Worm (Caenorhabditis elegans) whole organism, L4/young adult: ENCODE results near the gene srg-24.
A peak's percentile ranks its signal among the peaks of the same experiment; 100 is the strongest.

Experiments
- W03F9.2 ChIP-seq: fragments of 150-350 bp; optimal IDR thresholded peaks from 2 replicates; lab custom pipeline; 2014; ENCODE audit warnings: missing biosample characterization, missing genetic modification characterization
- dao-5 ChIP-seq: sonication (generic microtip); optimal IDR thresholded peaks from 2 replicates; lab custom pipeline; 2016; ENCODE audit warnings: missing genotype, missing genetic modification characterization, moderate library complexity, missing compliant biosample characterization
- him-1 ChIP-seq: sonication (generic microtip); optimal IDR thresholded peaks from 2 replicates; lab custom pipeline; 2016; ENCODE audit warnings: missing genotype, missing genetic modification reagents, missing genetic modification characterization, missing compliant biosample characterization

Gene srg-24

DNA sequence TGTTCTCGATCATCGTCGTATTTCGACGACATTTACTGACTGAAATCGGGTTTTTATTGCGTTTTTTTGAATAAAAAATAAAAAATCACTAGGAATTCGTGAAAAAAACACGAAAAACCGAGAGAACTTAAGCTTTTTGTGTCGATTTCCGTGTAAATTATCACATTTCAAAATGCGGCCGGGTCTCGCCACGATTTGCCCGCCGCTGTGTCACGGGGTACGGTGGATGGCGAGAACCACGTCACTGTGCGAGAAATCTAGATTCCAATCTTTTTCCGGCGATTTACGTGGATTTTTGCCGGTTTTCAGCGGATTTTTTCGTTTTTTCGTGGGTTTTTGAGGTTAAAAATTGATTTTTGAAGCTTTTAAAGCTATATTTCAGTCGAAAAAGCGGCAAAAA lies 23.5 kb downstream of the srg-24 start, which contains the start of gene Y25C1A.8:
Gene Y25C1A.8 (minus strand): TSS at position 45 of the 400 bp plus-strand sequence.
- peak; percentile 79 for TF ChIP-seq W03F9.2
- TF ChIP-seq dao-5 (tag; lab: Kevin White, UChicago): no peak
- peak; percentile 70 for TF ChIP-seq him-1 (tag; lab: Kevin White, UChicago)

DNA sequence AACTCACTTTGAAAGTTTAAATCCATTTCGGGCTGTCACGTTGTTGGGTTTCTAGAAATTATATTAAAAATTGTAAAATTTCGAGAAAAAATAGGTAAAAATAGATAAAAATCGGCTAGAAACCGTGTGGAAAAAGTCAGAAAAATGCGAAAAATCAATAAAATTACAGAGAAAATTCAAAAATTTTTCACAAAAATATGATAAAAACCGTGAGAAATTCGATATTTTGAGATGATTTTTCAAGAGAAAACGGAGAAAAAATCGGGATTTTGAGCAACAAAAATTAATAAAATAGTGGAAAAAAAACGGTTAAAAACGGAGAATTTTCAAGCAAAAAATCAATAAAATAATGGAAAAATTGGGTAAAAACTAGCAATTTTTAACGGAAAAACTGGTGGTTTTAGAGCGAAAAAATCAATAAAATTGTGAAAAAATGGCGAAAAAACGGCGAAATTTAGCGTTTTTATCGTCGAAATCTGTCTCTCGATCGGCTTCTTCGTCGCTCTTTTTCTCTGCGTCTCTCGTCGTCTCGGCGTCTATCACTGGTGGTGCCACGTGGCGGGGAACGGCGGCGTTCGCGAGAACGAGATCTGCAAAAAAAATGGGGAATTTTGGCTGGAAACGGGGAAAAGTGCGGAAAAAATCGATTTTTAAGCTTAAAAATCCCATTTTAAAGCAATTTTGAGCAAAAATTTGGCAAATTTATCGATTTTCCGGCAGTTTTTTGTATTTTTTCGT lies 29.3 kb downstream of the srg-24 start, which contains the start of gene Y25C1A.7:
Gene Y25C1A.7 (minus strand): TSS at position 51 of the 738 bp plus-strand sequence.
- TF ChIP-seq W03F9.2 (no peak), dao-5 (tag; lab: Kevin White, UChicago) (no peak), him-1 (tag; lab: Kevin White, UChicago) (no peak)

DNA sequence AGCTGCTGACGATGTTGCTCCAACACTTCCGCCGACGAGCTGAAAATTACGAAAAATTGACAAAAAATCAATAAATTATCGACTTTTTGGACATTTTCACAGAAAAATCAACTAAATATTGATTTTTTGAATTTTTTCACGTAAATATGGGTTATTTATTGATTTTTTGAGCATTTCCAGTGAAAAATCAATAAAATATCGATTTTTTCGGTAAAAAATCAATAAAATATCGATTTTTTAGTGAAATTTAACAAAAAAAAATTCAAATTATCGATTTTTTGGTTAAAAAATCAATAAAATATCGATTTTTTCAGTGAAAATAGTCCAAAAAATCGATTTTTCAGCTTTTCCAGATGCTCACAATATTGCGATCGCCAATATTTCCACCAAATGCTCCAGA lies 30.3 kb downstream of the srg-24 start:
- TF ChIP-seq dao-5 (tag; lab: Kevin White, UChicago): no peak
- TF ChIP-seq him-1 (tag; lab: Kevin White, UChicago): no peak
- TF ChIP-seq W03F9.2: no peak

DNA sequence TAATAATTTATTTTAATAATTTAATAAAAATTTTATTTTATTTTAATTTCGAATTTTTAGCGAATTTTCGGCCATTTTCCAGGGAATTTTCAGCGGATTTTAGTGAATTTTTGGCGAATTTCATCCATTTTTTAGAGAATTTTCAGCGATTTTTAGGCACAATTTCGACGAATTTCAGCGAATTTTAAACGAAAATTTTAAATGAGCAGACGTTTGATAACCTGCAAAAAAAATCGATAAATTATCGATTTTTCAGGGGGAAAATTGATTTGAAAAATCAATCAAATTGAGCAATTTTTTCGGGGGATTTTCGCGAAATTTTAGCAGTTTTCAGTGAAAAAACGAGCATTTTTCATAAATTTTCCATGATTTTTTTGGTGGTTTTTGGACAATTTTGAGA lies 31.8 kb downstream of the srg-24 start:
- no peak for TF ChIP-seq W03F9.2
- TF ChIP-seq dao-5 (tag; lab: Kevin White, UChicago): no peak
- no peak for TF ChIP-seq him-1 (tag; lab: Kevin White, UChicago)

DNA sequence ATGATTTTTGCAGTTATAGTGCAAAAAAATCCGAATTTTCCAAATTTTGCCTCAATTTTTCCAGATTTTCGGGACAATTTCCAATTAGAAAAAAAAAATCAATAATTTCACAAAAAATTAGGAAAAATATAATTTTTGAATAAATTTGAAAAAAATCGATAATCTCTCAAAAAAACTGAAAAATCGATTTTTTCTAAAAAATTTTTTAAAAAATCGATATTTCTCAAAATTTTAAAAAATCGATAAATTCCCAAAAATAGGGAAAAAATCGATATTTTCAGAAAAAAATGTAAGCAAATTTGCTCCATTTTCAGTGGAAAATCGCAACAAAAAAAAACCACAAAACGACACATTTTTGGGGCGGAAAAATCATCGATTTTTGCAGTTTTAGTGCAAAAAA lies 32.5 kb downstream of the srg-24 start:
- TF ChIP-seq dao-5 (tag; lab: Kevin White, UChicago) (no peak), W03F9.2 (no peak), him-1 (tag; lab: Kevin White, UChicago) (no peak)

DNA sequence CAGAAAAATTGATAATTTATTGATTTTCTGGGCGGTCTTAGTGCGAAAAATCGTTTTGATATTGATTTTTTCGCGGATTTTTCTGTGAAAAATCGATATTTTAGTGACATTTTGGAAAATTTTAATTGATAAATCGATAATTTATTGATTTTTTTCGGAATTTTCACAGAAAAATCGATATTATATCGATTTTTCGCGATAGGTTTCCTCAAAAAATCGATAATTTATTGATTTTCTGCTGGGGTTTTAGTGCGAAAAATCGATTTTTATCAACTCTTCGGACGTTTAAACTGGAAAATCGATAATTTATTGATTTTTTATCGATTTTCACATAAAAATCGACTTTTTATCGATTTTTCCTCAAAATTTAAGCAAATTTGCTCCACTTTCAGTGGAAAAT lies 33.0 kb downstream of the srg-24 start:
- TF ChIP-seq W03F9.2 (no peak), him-1 (tag; lab: Kevin White, UChicago) (no peak), dao-5 (tag; lab: Kevin White, UChicago) (no peak)

DNA sequence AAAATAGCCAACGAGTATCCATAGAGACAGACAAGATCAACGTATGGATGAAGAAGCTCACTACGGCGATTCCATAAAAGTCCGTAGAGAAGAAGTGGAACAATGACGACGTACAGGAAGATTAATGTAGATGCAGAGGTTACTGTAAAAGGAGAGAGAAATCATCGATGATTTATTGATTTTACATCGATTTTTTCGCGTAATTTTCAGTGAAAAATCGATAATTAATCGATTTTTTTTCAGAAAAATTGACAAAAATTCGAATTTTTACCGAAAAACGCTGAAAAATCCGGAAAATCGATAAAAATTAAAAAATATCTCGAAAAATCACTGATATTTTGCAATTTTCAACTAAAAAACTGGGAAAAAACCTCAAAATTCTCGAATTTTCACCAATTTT lies 34.0 kb downstream of the srg-24 start:
- TF ChIP-seq W03F9.2 (no peak), dao-5 (tag; lab: Kevin White, UChicago) (no peak), him-1 (tag; lab: Kevin White, UChicago) (no peak)

DNA sequence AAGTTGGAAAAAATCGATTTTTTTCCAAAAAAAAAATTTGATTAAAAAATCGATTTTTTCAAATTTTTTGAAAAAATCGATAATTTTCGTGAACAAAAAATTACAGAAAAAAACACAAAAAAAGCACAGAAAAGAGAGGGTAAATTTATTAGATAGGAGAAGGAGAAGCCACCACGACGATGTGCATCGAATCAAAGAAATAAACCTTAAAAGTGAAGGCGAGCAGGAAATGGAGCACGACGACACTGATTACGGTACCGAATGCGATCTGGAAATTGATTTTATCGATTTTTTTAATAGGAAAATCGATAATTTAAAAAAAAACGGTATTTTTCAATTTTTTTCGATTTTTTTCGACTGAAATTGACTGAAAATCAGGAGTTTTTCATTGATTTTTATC lies 35.4 kb downstream of the srg-24 start:
- TF ChIP-seq him-1 (tag; lab: Kevin White, UChicago): no peak
- TF ChIP-seq dao-5 (tag; lab: Kevin White, UChicago): no peak
- no peak for TF ChIP-seq W03F9.2

DNA sequence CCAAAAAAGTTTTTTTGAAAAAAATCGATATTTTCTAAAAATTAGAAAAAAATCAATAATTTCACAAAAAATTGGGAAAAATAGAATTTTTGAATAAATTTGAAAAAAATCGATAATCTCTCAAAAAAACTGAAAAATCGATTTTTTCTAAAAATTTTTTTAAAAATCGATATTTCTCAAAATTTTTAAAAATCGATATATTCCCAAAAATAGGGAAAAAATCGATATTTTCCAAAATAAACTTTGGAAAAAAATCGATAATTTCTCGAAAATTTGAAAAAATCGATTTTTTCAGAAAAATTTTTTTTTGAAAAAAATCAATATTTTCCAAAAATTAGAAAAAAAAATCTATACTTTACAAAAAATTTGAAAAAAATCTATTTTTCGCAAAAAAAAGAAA lies 35.8 kb downstream of the srg-24 start:
- TF ChIP-seq him-1 (tag; lab: Kevin White, UChicago) (no peak), dao-5 (tag; lab: Kevin White, UChicago) (no peak), W03F9.2 (no peak)

DNA sequence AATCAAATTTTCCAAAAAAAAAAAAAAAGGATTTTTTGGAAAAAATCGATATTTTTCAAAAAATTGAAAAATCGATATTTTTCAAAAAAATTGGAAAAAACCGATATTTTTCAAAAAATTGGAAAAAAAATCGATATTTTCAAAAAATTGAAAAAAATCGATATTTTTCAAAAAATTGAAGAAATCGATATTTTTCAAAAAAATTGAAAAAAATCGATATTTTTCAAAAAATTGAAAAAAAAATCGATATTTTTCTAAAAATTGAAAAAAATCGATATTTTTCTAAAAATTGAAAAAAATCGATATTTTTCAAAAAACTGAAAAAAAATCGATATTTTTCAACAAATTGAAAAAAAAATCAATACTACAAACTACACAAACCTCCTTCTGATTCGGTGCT lies 36.5 kb downstream of the srg-24 start:
- TF ChIP-seq W03F9.2 (no peak), dao-5 (tag; lab: Kevin White, UChicago) (no peak)

DNA sequence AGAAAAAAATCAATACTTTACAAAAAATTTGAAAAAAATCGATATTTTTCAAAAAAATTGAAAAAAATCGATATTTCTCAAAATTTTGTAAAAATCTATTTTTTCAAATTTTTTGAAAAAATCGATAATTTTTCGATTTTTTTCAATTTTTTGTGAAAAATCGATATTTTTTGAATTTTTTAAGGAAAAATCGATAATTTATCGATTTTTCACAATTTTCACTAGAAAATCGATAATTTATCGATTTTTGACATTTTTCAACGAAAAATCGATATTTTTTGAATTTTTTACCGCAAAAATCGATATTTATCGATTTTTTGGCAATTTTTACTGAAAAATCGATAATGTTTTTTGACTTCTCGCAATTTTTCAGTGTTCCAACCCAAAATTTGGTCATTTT lies 37.1 kb downstream of the srg-24 start:
- no peak for TF ChIP-seq him-1 (tag; lab: Kevin White, UChicago)
- TF ChIP-seq W03F9.2: no peak
- TF ChIP-seq dao-5 (tag; lab: Kevin White, UChicago): no peak

DNA sequence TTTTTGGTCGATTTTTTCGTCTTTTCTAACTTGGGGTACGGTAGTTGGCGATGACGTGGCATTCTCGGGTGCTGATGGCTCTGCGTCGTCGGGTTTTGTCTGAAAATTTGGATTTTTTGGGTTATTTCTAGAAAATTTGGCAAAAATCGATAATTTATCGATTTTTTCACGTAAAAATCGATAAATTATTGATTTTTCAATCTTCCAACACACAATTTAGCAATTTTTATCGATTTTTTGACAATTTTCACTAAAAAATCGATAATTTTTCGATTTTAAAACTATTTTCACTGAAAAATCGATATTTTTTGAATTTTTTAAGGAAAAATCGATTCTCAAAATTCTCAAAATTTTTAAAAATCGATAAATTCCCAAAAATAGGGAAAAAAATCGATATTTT lies 37.6 kb downstream of the srg-24 start:
- no peak for TF ChIP-seq him-1 (tag; lab: Kevin White, UChicago)
- no peak for TF ChIP-seq W03F9.2
- no peak for TF ChIP-seq dao-5 (tag; lab: Kevin White, UChicago)

DNA sequence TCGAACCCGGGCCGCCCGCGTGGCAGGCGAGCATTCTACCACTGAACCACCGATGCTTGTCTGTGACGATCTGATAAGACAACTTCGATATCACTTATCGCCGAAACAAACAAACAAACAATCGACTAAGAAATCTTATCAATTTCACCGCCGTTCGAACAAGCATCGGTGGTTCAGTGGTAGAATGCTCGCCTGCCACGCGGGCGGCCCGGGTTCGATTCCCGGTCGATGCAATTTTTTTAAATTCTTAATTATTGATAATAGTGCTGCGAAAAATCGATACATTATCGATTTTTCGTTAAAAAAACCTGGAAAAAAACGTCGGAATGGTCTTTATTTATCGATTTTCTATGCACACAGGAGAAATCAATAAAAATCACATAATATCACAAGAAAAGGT lies 38.2 kb downstream of the srg-24 start:
- TF ChIP-seq dao-5 (tag; lab: Kevin White, UChicago) (peak; percentile 28), W03F9.2 (no peak), him-1 (tag; lab: Kevin White, UChicago) (no peak)

DNA sequence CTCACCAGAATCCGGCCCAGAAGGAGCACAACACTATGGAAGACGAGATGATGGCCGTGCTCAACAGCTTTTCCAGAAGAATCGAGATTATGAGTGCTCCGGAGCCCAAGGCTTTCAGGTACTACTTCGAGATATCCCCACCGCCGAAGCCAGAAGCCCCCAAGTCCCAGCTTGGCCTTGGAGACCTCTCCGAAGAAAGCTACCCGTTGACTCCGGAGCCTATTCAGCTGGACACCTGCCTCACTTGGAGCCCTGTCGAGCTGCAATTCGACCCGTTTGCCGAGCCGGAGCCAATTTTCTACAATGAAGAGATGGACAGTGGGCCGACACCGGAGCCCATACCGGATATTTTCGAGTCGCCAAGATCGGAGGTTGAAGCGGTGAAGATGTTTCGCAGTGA lies 38.8 kb downstream of the srg-24 start:
- no peak for TF ChIP-seq him-1 (tag; lab: Kevin White, UChicago)
- no peak for TF ChIP-seq W03F9.2
- no peak for TF ChIP-seq dao-5 (tag; lab: Kevin White, UChicago)

DNA sequence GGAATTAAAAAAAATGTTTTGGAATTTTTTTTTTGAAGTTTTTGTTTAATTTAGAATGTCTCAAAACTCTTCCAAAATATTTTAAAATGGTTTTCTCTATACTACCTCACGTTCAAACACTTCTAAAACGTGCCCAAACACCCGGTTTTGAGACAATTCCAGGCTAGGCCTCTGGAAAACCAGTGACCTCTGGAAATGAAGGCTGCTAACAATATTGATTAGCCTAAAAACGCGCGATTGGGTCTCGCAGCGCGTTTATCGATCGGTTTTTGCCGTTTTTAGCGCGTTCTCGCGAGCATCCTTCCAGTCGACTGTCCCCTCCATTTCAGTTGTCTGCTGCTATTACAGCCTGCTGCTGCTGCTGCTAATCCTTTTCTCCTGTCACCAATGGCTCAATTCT lies 39.7 kb downstream of the srg-24 start, which contains the start of gene Y25C1A.6:
Gene Y25C1A.6 (plus strand): TSS at position 301 of the 400 bp plus-strand sequence.
- TF ChIP-seq W03F9.2 (no peak), dao-5 (tag; lab: Kevin White, UChicago) (no peak), him-1 (tag; lab: Kevin White, UChicago) (no peak)
